Fruit fly (Drosophila melanogaster): ENCODE data around the gene shps.

The shps gene

dm6 chr3R:24289768-24290349, 10.5 kb downstream of the shps start, which contains the start of the genes CG34290 and Uck (continued):
- TF ChIP-seq Atf6 (GFP tag; IDR thresholded peaks at IDR 0.05) (peak; percentile 65), CG18262 (tag; optimal IDR thresholded peaks at IDR 0.05) (peak; percentile 63), vfl (GFP tag; optimal IDR thresholded peaks at IDR 0.05) (peak; percentile 16), Max (GFP tag; optimal IDR thresholded peaks at IDR 0.05) (peak; percentile 69), fd96Cb (tag; optimal IDR thresholded peaks at IDR 0.05) (peak; percentile 8), CG16813 (GFP tag; IDR thresholded peaks at IDR 0.05; ENCODE audit: partially characterized antibody) (peak; percentile 77), tx (GFP tag; optimal IDR thresholded peaks at IDR 0.05) (peak; percentile 67), CG6689 (GFP tag; IDR thresholded peaks at IDR 0.05) (peak; percentile 53), CG7372 (GFP tag; IDR thresholded peaks at IDR 0.05) (0 out of 2 replicates have a peak, but pooled peaks have one; percentile 34), nau (GFP tag; optimal IDR thresholded peaks at IDR 0.05) (peak; percentile 86), eyg (GFP tag; optimal IDR thresholded peaks at IDR 0.05) (peak; percentile 80), CG5180 (GFP tag; optimal IDR thresholded peaks at IDR 0.05) (peak; percentile 60), zen2 (GFP tag; IDR thresholded peaks at IDR 0.05; ENCODE audit: partially characterized antibody) (peak; percentile 83), CG2202 (tag; optimal IDR thresholded peaks at IDR 0.05) (peak; percentile 48), maf-S (GFP tag; optimal IDR thresholded peaks at IDR 0.05) (peak; percentile 54), sc (optimal IDR thresholded peaks at IDR 0.05) (no peak), sc (GFP tag; optimal IDR thresholded peaks at IDR 0.05) (peak; percentile 51), NC2α (GFP tag; optimal IDR thresholded peaks at IDR 0.05) (peak; percentile 19), twi (tag; optimal IDR thresholded peaks at IDR 0.05) (peak; percentile 62), stwl (tag; optimal IDR thresholded peaks at IDR 0.05) (peak; percentile 91), ftz-f1 (GFP tag; optimal IDR thresholded peaks at IDR 0.05) (peak; percentile 40), dan (GFP tag; IDR thresholded peaks at IDR 0.05) (no peak), CG15073 (GFP tag; optimal IDR thresholded peaks at IDR 0.05) (no peak), CoRest (tag; optimal IDR thresholded peaks at IDR 0.05) (peak; percentile 87), lbe (GFP tag; optimal IDR thresholded peaks at IDR 0.05) (peak; percentile 67), Adf1 (GFP tag; IDR thresholded peaks at IDR 0.05) (peak; percentile 36; the same call in 1 of the 2 replicates), Mes4 (GFP tag; optimal IDR thresholded peaks at IDR 0.05) (peak; percentile 77), Hsf (GFP tag; optimal IDR thresholded peaks at IDR 0.05) (peak; percentile 78), lov (optimal IDR thresholded peaks at IDR 0.05) (no peak), lov (GFP tag; IDR thresholded peaks at IDR 0.05) (peak; percentile 62; the same call in 1 of the 3 replicates), Hr39 (optimal IDR thresholded peaks at IDR 0.05) (no peak), chinmo (GFP tag; IDR thresholded peaks at IDR 0.05; ENCODE audit: partially characterized antibody) (peak; percentile 86; the same call in 3 of the 4 replicates), grn (GFP tag; optimal IDR thresholded peaks at IDR 0.05) (peak; percentile 54), Sin3A (optimal IDR thresholded peaks at IDR 0.05) (peak; percentile 62), scrt (GFP tag; optimal IDR thresholded peaks at IDR 0.05) (peak; percentile 85), CG3281 (GFP tag; optimal IDR thresholded peaks at IDR 0.05) (peak; percentile 84), CG13296 (GFP tag; optimal IDR thresholded peaks at IDR 0.05) (peak; percentile 87), Six4 (GFP tag; optimal IDR thresholded peaks at IDR 0.05) (peak; percentile 43), CG12659 (GFP tag; optimal IDR thresholded peaks at IDR 0.05) (peak; percentile 91), tll (GFP tag; optimal IDR thresholded peaks at IDR 0.05) (no peak), CG11504 (tag; optimal IDR thresholded peaks at IDR 0.05) (peak; percentile 71), repo (GFP tag; optimal IDR thresholded peaks at IDR 0.05) (peak; percentile 60), HLH3B (GFP tag; IDR thresholded peaks at IDR 0.05) (peak; percentile 72), NK7.1 (GFP tag; optimal IDR thresholded peaks at IDR 0.05) (peak; percentile 84), Rfx (GFP tag; IDR thresholded peaks at IDR 0.05) (peak; percentile 89), disco-r (GFP tag; optimal IDR thresholded peaks at IDR 0.05) (peak; percentile 14), Antp (GFP tag; optimal IDR thresholded peaks at IDR 0.05) (peak; percentile 59), bcd (GFP tag; optimal IDR thresholded peaks at IDR 0.05) (peak; percentile 87), CG16863 (GFP tag; optimal IDR thresholded peaks at IDR 0.05) (peak; percentile 65), trem (tag; optimal IDR thresholded peaks at IDR 0.05) (peak; percentile 88), chn (GFP tag; optimal IDR thresholded peaks at IDR 0.05) (peak; percentile 47)

Data from whole organism, embryonic.